Worm (Caenorhabditis elegans): ENCODE data around the gene C47D12.2.

- TF ChIP-seq xbp-1 (tag; optimal IDR thresholded peaks at IDR 0.05) (no peak), lsy-2 (tag; optimal IDR thresholded peaks at IDR 0.05) (no peak), ceh-82 (tag; optimal IDR thresholded peaks at IDR 0.05) (no peak), dpl-1 (GFP tag; optimal IDR thresholded peaks at IDR 0.05) (no peak)
These were observed 29.7 kb downstream of the C47D12.2 start, which contains the start of gene VF13D12L.3 for ce11 chrII:11705787-11706186.
